Fruit fly (Drosophila melanogaster) whole organism, embryonic: ENCODE measurements around the gene CG3918.

Experiments used
- CG10267 ChIP-seq: fragments of 200-800 bp; sonication (Bioruptor generic); optimal IDR thresholded peaks from 2 replicates; lab custom pipeline; 2018; ENCODE audit warnings: missing biosample characterization, mild to moderate bottlenecking, missing genetic modification characterization, moderate library complexity
- CG11085 ChIP-seq: fragments of 200-800 bp; sonication (Bioruptor generic); IDR thresholded peaks from 2 replicates; pipeline ENCODE4 v1.3.6; 2022; ENCODE audit warnings: missing biosample characterization, missing genetic modification characterization
- CG11247 ChIP-seq: fragments of 200-800 bp; sonication (Bioruptor generic); IDR thresholded peaks from 2 replicates; pipeline ENCODE4 v1.3.6; 2022; ENCODE audit warnings: missing biosample characterization, missing genetic modification characterization
- CG12219 ChIP-seq: fragments of 200-800 bp; sonication (Bioruptor generic); optimal IDR thresholded peaks from 3 replicates; lab custom pipeline; 2018; ENCODE audit warnings: missing biosample characterization, mild to moderate bottlenecking, missing genetic modification characterization
- CG1233 ChIP-seq: fragments of 200-800 bp; sonication (Bioruptor generic); optimal IDR thresholded peaks from 4 replicates; lab custom pipeline; 2018; ENCODE audit warnings: missing biosample characterization, mild to moderate bottlenecking, missing genetic modification characterization
- CG13894 ChIP-seq: fragments of 200-800 bp; sonication (Bioruptor generic); optimal IDR thresholded peaks from 3 replicates; lab custom pipeline; 2018; ENCODE audit warnings: missing biosample characterization, mild to moderate bottlenecking, missing genetic modification characterization, moderate library complexity
- CG14965 ChIP-seq: fragments of 200-800 bp; sonication (Bioruptor generic); optimal IDR thresholded peaks from 2 replicates; lab custom pipeline; 2016; ENCODE audit warnings: missing biosample characterization, missing genetic modification characterization, borderline replicate concordance
- CG17385 ChIP-seq: fragments of 200-800 bp; sonication (Bioruptor generic); optimal IDR thresholded peaks from 3 replicates; lab custom pipeline; 2018; ENCODE audit warnings: missing biosample characterization, mild to moderate bottlenecking, missing genetic modification characterization
- CG2202 ChIP-seq: fragments of 200-800 bp; sonication (Bioruptor generic); optimal IDR thresholded peaks from 2 replicates; lab custom pipeline; 2018; ENCODE audit warnings: missing biosample characterization, mild to moderate bottlenecking, missing genetic modification characterization
- CG31388 ChIP-seq: fragments of 200-800 bp; sonication (Bioruptor generic); optimal IDR thresholded peaks from 2 replicates; lab custom pipeline; 2016; ENCODE audit warnings: missing biosample characterization, missing genetic modification characterization
- CG34224 ChIP-seq: fragments of 200-800 bp; sonication (Bioruptor generic); IDR thresholded peaks from 3 replicates; pipeline ENCODE4 v1.3.6; 2022; ENCODE audit warnings: missing biosample characterization, missing genetic modification characterization; ENCODE audit not compliant: partially characterized antibody
- CG34422 ChIP-seq: fragments of 200-800 bp; sonication (Bioruptor generic); IDR thresholded peaks from 3 replicates; pipeline ENCODE4 v1.3.6; 2022; ENCODE audit warnings: missing biosample characterization, missing genetic modification characterization
- CG3995 ChIP-seq: fragments of 200-800 bp; sonication (Bioruptor generic); optimal IDR thresholded peaks from 3 replicates; lab custom pipeline; 2016; ENCODE audit warnings: missing biosample characterization, missing genetic modification characterization
- CG43689 ChIP-seq: fragments of 200-800 bp; sonication (Bioruptor generic); IDR thresholded peaks from 2 replicates; pipeline ENCODE4 v1.3.6; 2022; ENCODE audit warnings: missing biosample characterization, missing genetic modification characterization
- CG5953 ChIP-seq: fragments of 200-800 bp; sonication (Bioruptor generic); IDR thresholded peaks from 2 replicates; pipeline ENCODE4 v1.3.6; 2022; ENCODE audit warnings: missing biosample characterization, missing genetic modification characterization
- CG6765 ChIP-seq: fragments of 200-800 bp; sonication (Bioruptor generic); optimal IDR thresholded peaks from 3 replicates; lab custom pipeline; 2017; ENCODE audit warnings: missing biosample characterization, mild to moderate bottlenecking, missing genetic modification characterization
- CG8944 ChIP-seq: fragments of 200-800 bp; sonication (Bioruptor generic); optimal IDR thresholded peaks from 3 replicates; lab custom pipeline; 2016; ENCODE audit warnings: missing biosample characterization, missing genetic modification characterization
- CG9817 ChIP-seq: fragments of 200-800 bp; sonication (Bioruptor generic); optimal IDR thresholded peaks from 2 replicates; lab custom pipeline; 2018; ENCODE audit warnings: missing biosample characterization, mild to moderate bottlenecking, missing genetic modification characterization, moderate library complexity
- CG9932 ChIP-seq: fragments of 200-800 bp; sonication (Bioruptor generic); IDR thresholded peaks from 2 replicates; pipeline ENCODE4 v1.3.6; 2022; ENCODE audit warnings: missing biosample characterization, missing genetic modification characterization
- Chrac-16 ChIP-seq: fragments of 200-800 bp; sonication (Bioruptor generic); optimal IDR thresholded peaks from 3 replicates; lab custom pipeline; 2016; ENCODE audit warnings: missing biosample characterization, missing genetic modification characterization
- CrebB ChIP-seq: fragments of 200-800 bp; sonication (Bioruptor generic); optimal IDR thresholded peaks from 3 replicates; lab custom pipeline; 2018; ENCODE audit warnings: missing biosample characterization, mild to moderate bottlenecking, missing genetic modification characterization
- Dad ChIP-seq: fragments of 200-800 bp; sonication (Bioruptor generic); optimal IDR thresholded peaks from 3 replicates; lab custom pipeline; 2016; ENCODE audit warnings: missing biosample characterization, missing genetic modification characterization
- Hand ChIP-seq: fragments of 200-800 bp; sonication (Bioruptor generic); optimal IDR thresholded peaks from 2 replicates; lab custom pipeline; 2017; ENCODE audit warnings: mild to moderate bottlenecking, missing biosample characterization, missing genetic modification reagents, missing genetic modification characterization
- Hmx ChIP-seq: fragments of 200-800 bp; sonication (Bioruptor generic); optimal IDR thresholded peaks from 2 replicates; lab custom pipeline; 2016; ENCODE audit warnings: missing biosample characterization, missing genetic modification characterization
- NFAT ChIP-seq: fragments of 200-800 bp; sonication (Bioruptor generic); IDR thresholded peaks from 2 replicates; pipeline ENCODE4 v1.3.6; 2022; ENCODE audit warnings: missing biosample characterization, missing genetic modification characterization
- Oaz ChIP-seq: fragments of 200-800 bp; sonication (Bioruptor generic); IDR thresholded peaks from 2 replicates; pipeline ENCODE4 v1.3.6; 2022; ENCODE audit warnings: missing biosample characterization, missing genetic modification characterization
- Poxn ChIP-seq: fragments of 200-800 bp; sonication (Bioruptor generic); IDR thresholded peaks from 2 replicates; pipeline ENCODE4 v1.3.6; 2022; ENCODE audit warnings: missing biosample characterization, missing genetic modification characterization
- Ptx1 ChIP-seq: fragments of 200-800 bp; sonication (Bioruptor generic); IDR thresholded peaks from 2 replicates; pipeline ENCODE4 v1.3.6; 2022; ENCODE audit warnings: missing biosample characterization, missing genetic modification characterization
- Six4 ChIP-seq: fragments of 200-800 bp; sonication (Bioruptor generic); optimal IDR thresholded peaks from 2 replicates; lab custom pipeline; 2016; ENCODE audit warnings: missing biosample characterization, missing genetic modification characterization
- ab ChIP-seq: fragments of 200-800 bp; sonication (Bioruptor generic); optimal IDR thresholded peaks from 2 replicates; lab custom pipeline; 2016; ENCODE audit warnings: missing biosample characterization, missing genetic modification characterization
- amos ChIP-seq: fragments of 200-800 bp; sonication (Bioruptor generic); IDR thresholded peaks from 2 replicates; pipeline ENCODE4 v1.3.6; 2022; ENCODE audit warnings: missing biosample characterization, missing genetic modification characterization; ENCODE audit not compliant: partially characterized antibody
- ash1 ChIP-seq: fragments of 200-800 bp; sonication (Bioruptor generic); optimal IDR thresholded peaks from 2 replicates; lab custom pipeline; 2018; ENCODE audit warnings: missing biosample characterization, mild to moderate bottlenecking, missing genetic modification characterization
- dan ChIP-seq: fragments of 200-800 bp; sonication (Bioruptor generic); IDR thresholded peaks from 2 replicates; pipeline ENCODE4 v1.3.6; 2022; ENCODE audit warnings: missing biosample characterization, missing genetic modification characterization
- dmrt11E ChIP-seq: fragments of 200-800 bp; sonication (Bioruptor generic); optimal IDR thresholded peaks from 3 replicates; lab custom pipeline; 2018; ENCODE audit warnings: missing biosample characterization, mild to moderate bottlenecking, missing genetic modification characterization, moderate library complexity
- emc ChIP-seq: fragments of 200-800 bp; sonication (Bioruptor generic); optimal IDR thresholded peaks from 2 replicates; lab custom pipeline; 2016; ENCODE audit warnings: missing biosample characterization, missing genetic modification characterization
- eyg ChIP-seq: fragments of 200-800 bp; sonication (Bioruptor generic); optimal IDR thresholded peaks from 3 replicates; lab custom pipeline; 2016; ENCODE audit warnings: missing biosample characterization, missing genetic modification characterization
- gcm ChIP-seq: fragments of 200-800 bp; sonication (Bioruptor generic); optimal IDR thresholded peaks from 2 replicates; lab custom pipeline; 2019; ENCODE audit warnings: missing biosample characterization, mild to moderate bottlenecking, missing genetic modification characterization, moderate library complexity
- gro ChIP-seq: fragments of 200-800 bp; sonication (Bioruptor generic); optimal IDR thresholded peaks from 2 replicates; lab custom pipeline; 2016; ENCODE audit warnings: missing biosample characterization, missing genetic modification characterization
- hbn ChIP-seq: fragments of 200-800 bp; sonication (Bioruptor generic); IDR thresholded peaks from 2 replicates; pipeline ENCODE4 v1.3.6; 2022; ENCODE audit warnings: missing biosample characterization, missing genetic modification characterization; ENCODE audit not compliant: partially characterized antibody
- hth ChIP-seq: fragments of >200 bp; optimal IDR thresholded peaks from 2 replicates; lab custom pipeline; 2017; ENCODE audit warnings: inconsistent platforms
- ind ChIP-seq: fragments of 200-800 bp; sonication (Bioruptor generic); optimal IDR thresholded peaks from 3 replicates; lab custom pipeline; 2016; ENCODE audit warnings: missing biosample characterization, missing genetic modification characterization
- jing ChIP-seq: fragments of 200-800 bp; sonication (Bioruptor generic); optimal IDR thresholded peaks from 2 replicates; lab custom pipeline; 2018; ENCODE audit warnings: missing biosample characterization, mild to moderate bottlenecking, missing genetic modification characterization
- lilli ChIP-seq: fragments of 200-800 bp; sonication (Bioruptor generic); optimal IDR thresholded peaks from 3 replicates; lab custom pipeline; 2016; ENCODE audit warnings: missing biosample characterization, missing genetic modification characterization
- mirr ChIP-seq: fragments of 200-800 bp; sonication (Bioruptor generic); optimal IDR thresholded peaks from 3 replicates; lab custom pipeline; 2018; ENCODE audit warnings: missing biosample characterization, mild to moderate bottlenecking, missing genetic modification characterization
- pzg ChIP-seq: fragments of 200-800 bp; sonication (Bioruptor generic); optimal IDR thresholded peaks from 3 replicates; lab custom pipeline; 2018; ENCODE audit warnings: missing biosample characterization, mild to moderate bottlenecking, missing genetic modification characterization, moderate library complexity
- schlank ChIP-seq: fragments of 200-800 bp; sonication (Bioruptor generic); optimal IDR thresholded peaks from 2 replicates; lab custom pipeline; 2018; ENCODE audit warnings: missing biosample characterization, mild to moderate bottlenecking, missing genetic modification characterization
- seq ChIP-seq: fragments of 200-800 bp; sonication (Bioruptor generic); IDR thresholded peaks from 2 replicates; pipeline ENCODE4 v1.3.6; 2022; ENCODE audit warnings: missing biosample characterization, missing genetic modification characterization
- sisA ChIP-seq: fragments of 200-800 bp; sonication (Bioruptor generic); IDR thresholded peaks from 2 replicates; pipeline ENCODE4 v1.3.6; 2022; ENCODE audit warnings: missing biosample characterization, missing genetic modification characterization
- slbo ChIP-seq: fragments of 200-800 bp; sonication (Bioruptor generic); IDR thresholded peaks from 2 replicates; pipeline ENCODE4 v1.3.6; 2022; ENCODE audit warnings: missing biosample characterization, missing genetic modification characterization
- tll ChIP-seq, 2 experiments: fragments of 200-800 bp in 1 of 2; fragments of >200 bp in 1 of 2; sonication (Bioruptor generic) in 1 of 2; optimal IDR thresholded peaks; 2 replicates each; lab custom pipeline; 2017 to 2019; ENCODE audit warnings: missing biosample characterization in 2 of 2, missing genetic modification characterization in 2 of 2, mild to moderate bottlenecking in 1 of 2, moderate library complexity in 1 of 2
- tx ChIP-seq: fragments of 200-800 bp; sonication (Bioruptor generic); optimal IDR thresholded peaks from 2 replicates; lab custom pipeline; 2016; ENCODE audit warnings: missing biosample characterization, missing genetic modification characterization

The CG3918 gene

DNA sequence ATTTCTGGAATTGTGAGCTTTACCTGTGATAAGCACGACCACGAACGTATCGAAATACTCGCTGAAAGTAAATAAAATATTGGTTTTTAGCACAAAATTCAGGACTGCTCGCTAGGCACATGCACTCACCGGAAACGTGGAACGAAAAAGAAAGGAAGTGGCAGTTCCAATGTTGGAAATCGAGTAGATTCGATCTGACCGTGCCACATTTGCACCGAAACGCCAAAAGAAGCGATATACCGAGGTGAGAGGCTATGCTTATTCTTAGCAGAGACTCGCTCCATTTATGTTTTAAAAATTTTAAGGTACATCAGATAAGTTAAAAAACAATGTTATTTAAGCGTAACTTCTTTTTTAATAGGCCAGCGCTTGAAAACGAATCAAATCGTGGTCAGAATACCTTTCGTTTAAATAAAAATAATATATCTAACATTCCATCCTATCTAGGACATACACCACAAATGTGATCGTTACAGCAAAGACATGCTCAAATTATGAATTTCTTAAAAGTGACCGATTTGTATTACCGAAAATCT, 8.9 kb downstream of the CG3918 start, which contains the start of gene RpL7A (continued):
- no peak for TF ChIP-seq tll (GFP tag; optimal IDR thresholded peaks at IDR 0.05; lab: Kevin White, UChicago)
- no peak for TF ChIP-seq lilli
- peak; percentile 60 for TF ChIP-seq pzg
- peak; percentile 47 for TF ChIP-seq eyg (GFP tag; lab: Kevin White, UChicago)
- TF ChIP-seq Poxn (GFP tag; lab: Robert Waterston, UW) = no peak
- TF ChIP-seq Ptx1 = peak; percentile 23
- TF ChIP-seq CG1233 (GFP tag; lab: Kevin White, UChicago) = peak; percentile 72
- peak; percentile 81 for TF ChIP-seq mirr (GFP tag; lab: Kevin White, UChicago)
- no peak; the same call in 1 of the 2 replicates for TF ChIP-seq amos (GFP tag; lab: Robert Waterston, UW)
- TF ChIP-seq CG9932 (GFP tag; lab: Robert Waterston, UW) = peak; percentile 29; the same call in 1 of the 2 replicates
- peak; percentile 42; the same call in 1 of the 2 replicates for TF ChIP-seq seq
- peak; percentile 71 for TF ChIP-seq CG12219 (GFP tag; lab: Kevin White, UChicago)
- TF ChIP-seq CG34224 = no peak
- peak; percentile 35 for TF ChIP-seq CG13894 (tag; lab: Kevin White, UChicago)
- TF ChIP-seq CG11247 (GFP tag; lab: Robert Waterston, UW) = peak; percentile 32
- peak; percentile 23 for TF ChIP-seq ind (GFP tag; lab: Kevin White, UChicago)
- peak; percentile 36 for TF ChIP-seq emc (GFP tag; lab: Kevin White, UChicago)
- no peak for TF ChIP-seq Oaz
- no peak for TF ChIP-seq Chrac-16 (GFP tag; lab: Kevin White, UChicago)
- peak; percentile 67 for TF ChIP-seq Hand (GFP tag; lab: Kevin White, UChicago)
- TF ChIP-seq jing (GFP tag; lab: Kevin White, UChicago) = no peak
- TF ChIP-seq CG34422 (GFP tag; lab: Robert Waterston, UW) = peak; percentile 65; the same call in 2 of the 3 replicates
- TF ChIP-seq tx = no peak
- TF ChIP-seq gcm = peak; percentile 45
- peak; percentile 69 for TF ChIP-seq CG17385
- no peak for TF ChIP-seq CG31388 (GFP tag; lab: Kevin White, UChicago)
- TF ChIP-seq CG9817 = peak; percentile 25
- TF ChIP-seq Six4 (GFP tag; lab: Kevin White, UChicago) = peak; percentile 19
- TF ChIP-seq dan = no peak
- TF ChIP-seq CG2202 (tag; lab: Kevin White, UChicago) = peak; percentile 65
- peak; percentile 34 for TF ChIP-seq dmrt11E (tag; lab: Kevin White, UChicago)
- TF ChIP-seq CG3995 (GFP tag; lab: Kevin White, UChicago) = peak; percentile 57
- no peak for TF ChIP-seq Hmx (GFP tag; lab: Kevin White, UChicago)
- no peak for TF ChIP-seq hbn (GFP tag; lab: Robert Waterston, UW)
- TF ChIP-seq CG43689 (GFP tag; lab: Robert Waterston, UW) = no peak
- peak; percentile 88 for TF ChIP-seq CG10267
- TF ChIP-seq hth (lab: Kevin White, UChicago) = no peak
- peak; percentile 29 for TF ChIP-seq ash1 (GFP tag; lab: Kevin White, UChicago)
- TF ChIP-seq schlank (tag; lab: Kevin White, UChicago) = peak; percentile 76
- TF ChIP-seq CG6765 = peak; percentile 84
- TF ChIP-seq gro = no peak
- TF ChIP-seq sisA = peak; percentile 35; the same call in 1 of the 2 replicates
- peak; percentile 64 for TF ChIP-seq slbo
- TF ChIP-seq CG11085 (GFP tag; lab: Robert Waterston, UW) = peak; percentile 45; the same call in 1 of the 2 replicates
- no peak for TF ChIP-seq CG8944 (GFP tag; lab: Kevin White, UChicago)
- TF ChIP-seq ab = no peak
- peak; percentile 57 for TF ChIP-seq Dad (GFP tag; lab: Kevin White, UChicago)
- TF ChIP-seq CG14965 (GFP tag; lab: Kevin White, UChicago) = no peak
- peak; percentile 75 for TF ChIP-seq CrebB (tag; lab: Kevin White, UChicago)
- peak; percentile 45 for TF ChIP-seq CG5953 (GFP tag; lab: Robert Waterston, UW)
- peak; percentile 84 for TF ChIP-seq NFAT
